Worm (Caenorhabditis elegans) whole organism, L1 larva: ENCODE results near the gene spp-24.

Source experiments
- C34B4.2 ChIP-seq: sonication (generic microtip); optimal IDR thresholded peaks from 2 replicates; lab custom pipeline; 2017; ENCODE audit warnings: mild to moderate bottlenecking, missing genetic modification characterization, missing compliant biosample characterization
- Y116A8C.19 ChIP-seq: sonication (generic microtip); optimal IDR thresholded peaks from 2 replicates; lab custom pipeline; 2016; ENCODE audit warnings: missing compliant biosample characterization, missing genetic modification characterization, borderline replicate concordance
- alr-1 ChIP-seq: fragments of 200-800 bp; sonication (Bioruptor generic); optimal IDR thresholded peaks from 2 replicates; lab custom pipeline; 2018; ENCODE audit warnings: borderline replicate concordance, mild to moderate bottlenecking, missing genetic modification characterization, missing compliant biosample characterization
- blmp-1 ChIP-seq: fragments of 150-350 bp; optimal IDR thresholded peaks from 2 replicates; lab custom pipeline; 2014; ENCODE audit warnings: missing biosample characterization, missing genetic modification characterization
- ceh-63 ChIP-seq: fragments of 200-800 bp; sonication (Bioruptor generic); optimal IDR thresholded peaks from 2 replicates; lab custom pipeline; 2018; ENCODE audit warnings: mild to moderate bottlenecking, missing genetic modification characterization, missing compliant biosample characterization
- ceh-8 ChIP-seq: fragments of 200-800 bp; sonication (Bioruptor generic); optimal IDR thresholded peaks from 2 replicates; lab custom pipeline; 2018; ENCODE audit warnings: mild to moderate bottlenecking, missing genetic modification characterization, moderate library complexity, missing compliant biosample characterization
- ceh-82 ChIP-seq, 3 experiments: fragments of 150-350 bp in 1 of 3; sonication (generic microtip) in 2 of 3; optimal IDR thresholded peaks; 2 replicates each; lab custom pipeline; 2014 to 2017; ENCODE audit warnings: missing biosample characterization in 3 of 3, missing genetic modification characterization in 3 of 3
- ceh-88 ChIP-seq: fragments of 200-800 bp; sonication (Bioruptor generic); IDR thresholded peaks from 2 replicates; pipeline ENCODE4 v1.3.6; 2022; ENCODE audit warnings: missing genetic modification characterization, missing compliant biosample characterization
- ceh-90 ChIP-seq: sonication (generic microtip); optimal IDR thresholded peaks from 2 replicates; lab custom pipeline; 2016; ENCODE audit warnings: missing genetic modification characterization, missing compliant biosample characterization
- ces-1 ChIP-seq: fragments of 150-350 bp; optimal IDR thresholded peaks from 2 replicates; lab custom pipeline; 2014; ENCODE audit warnings: missing biosample characterization, missing genetic modification reagents, missing genetic modification characterization
- dpl-1 ChIP-seq, 3 experiments: fragments of 150-350 bp in 2 of 3; sonication (generic microtip) in 1 of 3; optimal IDR thresholded peaks; 2 replicates each; lab custom pipeline; 2014 to 2017; ENCODE audit warnings: missing biosample characterization in 3 of 3, missing genetic modification characterization in 3 of 3, missing genetic modification reagents in 3 of 3
- egl-13 ChIP-seq: sonication (generic microtip); optimal IDR thresholded peaks from 2 replicates; lab custom pipeline; 2016; ENCODE audit warnings: missing genotype, missing genetic modification reagents, missing genetic modification characterization, missing compliant biosample characterization
- ets-5 ChIP-seq: fragments of 200-800 bp; sonication (Bioruptor generic); IDR thresholded peaks from 2 replicates; pipeline ENCODE4 v1.3.6; 2022; ENCODE audit warnings: missing genetic modification characterization, missing compliant biosample characterization
- fkh-10 ChIP-seq: sonication (generic microtip); optimal IDR thresholded peaks from 2 replicates; lab custom pipeline; 2017; ENCODE audit warnings: missing biosample characterization, missing genetic modification reagents, missing genetic modification characterization
- fkh-4 ChIP-seq: sonication (generic microtip); optimal IDR thresholded peaks from 2 replicates; lab custom pipeline; 2016; ENCODE audit warnings: missing compliant biosample characterization, missing genetic modification characterization, borderline replicate concordance
- hlh-17 ChIP-seq: fragments of 200-800 bp; sonication (Bioruptor generic); optimal IDR thresholded peaks from 2 replicates; lab custom pipeline; 2018; ENCODE audit warnings: missing genetic modification characterization, mild to moderate bottlenecking, missing compliant biosample characterization, moderate library complexity, borderline replicate concordance
- hpl-2 ChIP-seq: fragments of 150-350 bp; optimal IDR thresholded peaks from 2 replicates; lab custom pipeline; 2014; ENCODE audit warnings: missing biosample characterization, missing genetic modification reagents, missing genetic modification characterization
- isw-1 ChIP-seq: fragments of 200-800 bp; sonication (Bioruptor generic); IDR thresholded peaks from 2 replicates; pipeline ENCODE4 v1.3.6; 2022; ENCODE audit warnings: missing genetic modification characterization, missing compliant biosample characterization
- jun-1 ChIP-seq: fragments of 150-350 bp; optimal IDR thresholded peaks from 2 replicates; lab custom pipeline; 2014; ENCODE audit warnings: missing biosample characterization, missing genetic modification reagents, missing genetic modification characterization
- lin-14 ChIP-seq: fragments of 200-800 bp; sonication (Bioruptor generic); optimal IDR thresholded peaks from 2 replicates; lab custom pipeline; 2018; ENCODE audit warnings: mild to moderate bottlenecking, missing genetic modification characterization, moderate library complexity, missing compliant biosample characterization
- lsy-2 ChIP-seq, 2 experiments: fragments of 150-350 bp; optimal IDR thresholded peaks; 2 replicates each; lab custom pipeline; 2014; ENCODE audit warnings: missing biosample characterization in 2 of 2, missing genetic modification characterization in 2 of 2
- nhr-11 ChIP-seq: fragments of 150-350 bp; optimal IDR thresholded peaks from 2 replicates; lab custom pipeline; 2014; ENCODE audit warnings: missing biosample characterization, missing genetic modification characterization
- nhr-12 ChIP-seq: sonication (generic microtip); optimal IDR thresholded peaks from 2 replicates; lab custom pipeline; 2017; ENCODE audit warnings: missing biosample characterization, missing genetic modification characterization
- nhr-20 ChIP-seq: sonication (generic microtip); optimal IDR thresholded peaks from 2 replicates; lab custom pipeline; 2016; ENCODE audit warnings: mild to moderate bottlenecking, missing genetic modification characterization, missing compliant biosample characterization
- nhr-237 ChIP-seq: fragments of 150-350 bp; optimal IDR thresholded peaks from 2 replicates; lab custom pipeline; 2014; ENCODE audit warnings: missing biosample characterization, missing genetic modification characterization
- nhr-28 ChIP-seq: fragments of 150-350 bp; optimal IDR thresholded peaks from 2 replicates; lab custom pipeline; 2014; ENCODE audit warnings: missing biosample characterization, missing genetic modification characterization
- nhr-84 ChIP-seq: sonication (generic microtip); optimal IDR thresholded peaks from 2 replicates; lab custom pipeline; 2017; ENCODE audit warnings: missing biosample characterization, missing genetic modification characterization
- nhr-85 ChIP-seq: sonication (generic microtip); peaks from one replicate; lab custom pipeline; 2016; ENCODE audit warnings: missing genetic modification characterization, inconsistent platforms, missing compliant biosample characterization
- pax-3 ChIP-seq: fragments of 200-800 bp; sonication (Bioruptor generic); optimal IDR thresholded peaks from 2 replicates; lab custom pipeline; 2018; ENCODE audit warnings: mild to moderate bottlenecking, missing genetic modification characterization, moderate library complexity, missing compliant biosample characterization
- sptf-1 ChIP-seq: fragments of 150-350 bp; optimal IDR thresholded peaks from 2 replicates; lab custom pipeline; 2014; ENCODE audit warnings: missing biosample characterization, missing genetic modification characterization
- swsn-7 ChIP-seq: sonication (generic microtip); optimal IDR thresholded peaks from 2 replicates; lab custom pipeline; 2016; ENCODE audit warnings: missing genetic modification characterization, missing compliant biosample characterization
- tbx-2 ChIP-seq: sonication (generic microtip); optimal IDR thresholded peaks from 2 replicates; lab custom pipeline; 2016; ENCODE audit warnings: missing genetic modification characterization, missing compliant biosample characterization
- unc-62 ChIP-seq: fragments of 150-350 bp; optimal IDR thresholded peaks from 2 replicates; lab custom pipeline; 2014; ENCODE audit warnings: missing biosample characterization, missing genetic modification reagents, missing genetic modification characterization
- vab-15 ChIP-seq: sonication (generic microtip); optimal IDR thresholded peaks from 2 replicates; lab custom pipeline; 2017; ENCODE audit warnings: missing genotype, mild to moderate bottlenecking, missing genetic modification characterization, missing compliant biosample characterization
- xbp-1 ChIP-seq: sonication (generic microtip); optimal IDR thresholded peaks from 2 replicates; lab custom pipeline; 2016; ENCODE audit warnings: missing genetic modification characterization, missing compliant biosample characterization
- ztf-11 ChIP-seq, 2 experiments: sonication (generic microtip); optimal IDR thresholded peaks; 2 replicates each; lab custom pipeline; 2016 to 2017; ENCODE audit warnings: missing genetic modification characterization in 2 of 2, missing biosample characterization in 1 of 2, missing compliant biosample characterization in 1 of 2

The spp-24 gene

DNA sequence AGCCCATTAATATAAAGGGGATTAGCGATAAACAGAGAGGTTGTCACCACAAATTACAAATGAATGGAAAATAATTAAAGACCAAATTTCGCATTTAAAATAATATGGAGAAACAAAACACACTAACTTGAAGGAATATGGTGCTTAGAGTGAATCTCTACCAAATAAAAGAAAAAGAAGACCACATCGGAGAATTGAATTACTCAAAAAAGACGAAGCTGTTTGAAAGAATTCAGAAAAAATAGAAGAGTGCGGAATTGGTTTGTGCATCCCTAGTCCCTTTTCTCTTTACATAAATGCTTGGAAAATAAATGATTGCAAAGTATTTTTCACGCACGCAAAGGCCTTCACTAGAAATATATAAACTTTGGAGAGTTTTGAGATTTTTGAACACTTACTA is 34.6 kb upstream of the spp-24 start:
- TF ChIP-seq C34B4.2 (no peak), sptf-1 (tag; lab: Kevin White, UChicago) (no peak), blmp-1 (tag; lab: Kevin White, UChicago) (no peak), dpl-1 (GFP tag; optimal IDR thresholded peaks at IDR 0.05; lab: Kevin White, UChicago) (no peak), nhr-12 (tag; lab: Kevin White, UChicago) (no peak), ceh-63 (no peak), vab-15 (tag; lab: Kevin White, UChicago) (no peak), nhr-85 (tag; lab: Kevin White, UChicago) (no peak), pax-3 (tag; lab: Kevin White, UChicago) (no peak), Y116A8C.19 (tag; lab: Kevin White, UChicago) (no peak), jun-1 (tag; lab: Kevin White, UChicago) (no peak), lin-14 (GFP tag; lab: Kevin White, UChicago) (peak; percentile 33), hlh-17 (GFP tag; lab: Kevin White, UChicago) (no peak), ztf-11 (tag; optimal IDR thresholded peaks at IDR 0.05; lab: Kevin White, UChicago) (no peak), nhr-28 (tag; lab: Kevin White, UChicago) (no peak), ceh-8 (GFP tag; lab: Kevin White, UChicago) (peak; percentile 50), nhr-237 (tag; lab: Kevin White, UChicago) (no peak)
- TF ChIP-seq, all 84 proteins: peak for 2

DNA sequence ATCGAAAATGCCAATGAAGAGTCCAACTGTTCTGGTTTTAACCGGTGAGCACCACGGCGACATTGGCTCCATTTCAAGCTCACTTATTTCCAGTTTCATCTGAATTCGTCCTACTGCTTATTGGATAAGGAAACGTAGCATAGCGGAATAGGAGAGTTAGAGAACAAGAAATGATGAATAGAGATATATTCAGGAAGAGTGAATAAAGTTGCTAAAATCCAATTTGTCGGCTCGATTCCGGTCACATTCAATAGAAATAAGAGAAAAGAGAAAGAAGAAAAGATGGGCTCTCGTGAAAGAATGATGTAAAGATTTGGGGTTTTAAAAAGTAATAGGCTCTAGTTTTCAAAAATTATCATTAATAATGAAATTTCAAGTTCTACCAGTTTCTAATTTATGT is 34.0 kb upstream of the spp-24 start:
- TF ChIP-seq Y116A8C.19 (tag; lab: Kevin White, UChicago) (no peak), nhr-237 (tag; lab: Kevin White, UChicago) (no peak), unc-62 (no peak), fkh-10 (GFP tag; lab: Kevin White, UChicago) (peak; percentile 83), lin-14 (GFP tag; lab: Kevin White, UChicago) (peak; percentile 61), pax-3 (tag; lab: Kevin White, UChicago) (no peak), xbp-1 (tag; lab: Kevin White, UChicago) (peak; percentile 19), fkh-4 (tag; lab: Kevin White, UChicago) (no peak), ceh-82 (tag; optimal IDR thresholded peaks at IDR 0.05; lab: Kevin White, UChicago) (no peak), isw-1 (GFP tag; lab: Robert Waterston, UW) (no peak), ceh-90 (tag; lab: Kevin White, UChicago) (no peak), nhr-20 (no peak), ces-1 (GFP tag; lab: Kevin White, UChicago) (peak; percentile 59), vab-15 (tag; lab: Kevin White, UChicago) (no peak), egl-13 (tag; lab: Kevin White, UChicago) (no peak), hpl-2 (no peak), ceh-88 (GFP tag; lab: Robert Waterston, UW) (no peak)

DNA sequence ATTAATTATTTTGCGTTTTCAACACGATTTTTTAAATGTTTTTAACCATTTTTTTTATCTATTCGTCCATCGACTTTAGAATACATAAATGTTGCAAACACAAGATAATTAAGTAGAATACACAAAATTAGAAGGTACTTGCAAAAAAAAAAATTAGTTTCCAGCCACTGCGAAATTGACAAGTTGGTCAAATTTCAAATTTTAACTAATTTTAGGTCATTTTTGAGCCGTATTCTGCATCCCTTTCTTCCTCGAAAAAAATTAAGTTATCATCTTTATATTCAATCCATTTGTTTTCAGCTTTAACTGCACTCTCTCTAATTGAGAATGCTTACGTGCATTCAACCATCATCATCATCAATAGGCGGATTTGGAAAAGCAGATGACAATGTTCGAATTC is 30.0 kb upstream of the spp-24 start, which contains the start of gene egl-26:
Gene egl-26 (plus strand): TSS at position 301 of the 400 bp plus-strand sequence.
- TF ChIP-seq ets-5 (GFP tag; lab: Robert Waterston, UW) (no peak), nhr-11 (tag; lab: Kevin White, UChicago) (no peak), alr-1 (tag; lab: Kevin White, UChicago) (no peak), unc-62 (no peak), nhr-12 (tag; lab: Kevin White, UChicago) (no peak), lsy-2 (tag; optimal IDR thresholded peaks at IDR 0.05; lab: Kevin White, UChicago) (no peak), fkh-4 (tag; lab: Kevin White, UChicago) (no peak), nhr-84 (tag; lab: Kevin White, UChicago) (no peak)

- TF ChIP-seq tbx-2 (tag; lab: Kevin White, UChicago), result no peak
- TF ChIP-seq swsn-7 (tag; lab: Kevin White, UChicago), result no peak
- TF ChIP-seq blmp-1 (tag; lab: Kevin White, UChicago), result peak; percentile 72
- no peak for TF ChIP-seq nhr-237 (tag; lab: Kevin White, UChicago)
Measured at ce11 chrII:68757-69156, 29.4 kb upstream of the spp-24 start.
